Worm (Caenorhabditis elegans) whole organism, early embryonic: ENCODE data around the gene asns-2.

Experiments
- B0310.2 ChIP-seq: sonication (generic microtip); optimal IDR thresholded peaks from 2 replicates; lab custom pipeline; 2016; ENCODE audit warnings: mild to moderate bottlenecking, missing genetic modification characterization, missing compliant biosample characterization
- F13C5.2 ChIP-seq: sonication (generic microtip); optimal IDR thresholded peaks from 2 replicates; lab custom pipeline; 2017; ENCODE audit warnings: mild to moderate bottlenecking, missing genetic modification characterization, inconsistent platforms, missing compliant biosample characterization
- aly-1 ChIP-seq: sonication (generic microtip); optimal IDR thresholded peaks from 2 replicates; lab custom pipeline; 2016; ENCODE audit warnings: missing genetic modification characterization, missing compliant biosample characterization
- ama-1 ChIP-seq: fragments of 150-350 bp; optimal IDR thresholded peaks from 2 replicates; lab custom pipeline; 2014
- ceh-13 ChIP-seq: fragments of 200-800 bp; sonication (Bioruptor generic); optimal IDR thresholded peaks from 2 replicates; lab custom pipeline; 2018; ENCODE audit warnings: mild to moderate bottlenecking, missing genetic modification characterization, missing compliant biosample characterization
- ceh-36 ChIP-seq: sonication (generic microtip); optimal IDR thresholded peaks from 2 replicates; lab custom pipeline; 2016; ENCODE audit warnings: missing genetic modification characterization, inconsistent platforms, missing compliant biosample characterization
- ets-7 ChIP-seq: sonication (generic microtip); optimal IDR thresholded peaks from 2 replicates; lab custom pipeline; 2016; ENCODE audit warnings: missing genotype, missing genetic modification characterization, missing compliant biosample characterization
- flt-1 ChIP-seq: fragments of 200-800 bp; sonication (Bioruptor generic); IDR thresholded peaks from 2 replicates; pipeline ENCODE4 v1.3.6; 2022; ENCODE audit warnings: missing genetic modification characterization, missing compliant biosample characterization
- hmbx-1 ChIP-seq: sonication (generic microtip); optimal IDR thresholded peaks from 2 replicates; lab custom pipeline; 2016; ENCODE audit warnings: mild to moderate bottlenecking, missing genetic modification characterization, missing compliant biosample characterization
- hmg-4 ChIP-seq: fragments of 200-800 bp; sonication (Bioruptor generic); optimal IDR thresholded peaks from 2 replicates; lab custom pipeline; 2018; ENCODE audit warnings: mild to moderate bottlenecking, missing genetic modification characterization, missing compliant biosample characterization
- hnd-1 ChIP-seq: sonication (generic microtip); optimal IDR thresholded peaks from 2 replicates; lab custom pipeline; 2016; ENCODE audit warnings: missing genetic modification characterization, missing compliant biosample characterization
- pes-1 ChIP-seq: fragments of 200-800 bp; sonication (Bioruptor generic); IDR thresholded peaks from 2 replicates; pipeline ENCODE4 v1.3.6; 2022; ENCODE audit warnings: missing genetic modification reagents, missing genetic modification characterization, missing compliant biosample characterization
- scrt-1 ChIP-seq: fragments of 200-800 bp; sonication (Bioruptor generic); IDR thresholded peaks from 2 replicates; pipeline ENCODE4 v1.3.6; 2022; ENCODE audit warnings: missing genetic modification characterization, missing compliant biosample characterization
- sea-1 ChIP-seq: fragments of 200-800 bp; sonication (Bioruptor generic); conservative IDR thresholded peaks from 2 replicates; pipeline ENCODE4 v1.3.6; 2022; ENCODE audit warnings: missing genetic modification characterization, missing compliant biosample characterization
- tbx-11 ChIP-seq: fragments of 200-800 bp; sonication (Bioruptor generic); IDR thresholded peaks from 2 replicates; pipeline ENCODE4 v1.3.6; 2022; ENCODE audit warnings: missing genetic modification characterization, missing compliant biosample characterization
- tbx-37 ChIP-seq: fragments of 200-800 bp; sonication (Bioruptor generic); conservative IDR thresholded peaks from 2 replicates; pipeline ENCODE4 v1.3.6; 2022; ENCODE audit warnings: missing genetic modification reagents, missing genetic modification characterization, missing compliant biosample characterization
- tra-4 ChIP-seq: sonication (generic microtip); optimal IDR thresholded peaks from 2 replicates; lab custom pipeline; 2017; ENCODE audit warnings: missing genetic modification characterization, missing compliant biosample characterization

Gene asns-2

ce11 chrX:8709424-8709823 lies 41.3 kb downstream of the asns-2 start, which contains the start of gene kreg-1:
Gene kreg-1 (plus strand): TSS chrX:8709764.
- TF ChIP-seq tbx-11 (no peak), tbx-37 (GFP tag; lab: Robert Waterston, UW) (no peak), tra-4 (tag; lab: Kevin White, UChicago) (no peak), F13C5.2 (tag; lab: Kevin White, UChicago) (no peak), ceh-36 (no peak), scrt-1 (no peak), hnd-1 (tag; lab: Kevin White, UChicago) (no peak), B0310.2 (tag; lab: Kevin White, UChicago) (no peak), flt-1 (no peak), ama-1 (no peak), hmbx-1 (tag; lab: Kevin White, UChicago) (no peak), hmg-4 (no peak), sea-1 (GFP tag; lab: Robert Waterston, UW) (no peak), aly-1 (tag; lab: Kevin White, UChicago) (no peak), ceh-13 (no peak), ets-7 (tag; lab: Kevin White, UChicago) (no peak), pes-1 (GFP tag; lab: Robert Waterston, UW) (no peak)

ce11 chrX:8708053-8708452 lies 42.7 kb downstream of the asns-2 start, which contains the start of gene F53A9.3:
Gene F53A9.3 (plus strand): TSS chrX:8708353.
- no peak for TF ChIP-seq hnd-1 (tag; lab: Kevin White, UChicago)

ce11 chrX:8704830-8705229 lies 45.9 kb downstream of the asns-2 start:
- no peak for TF ChIP-seq hmbx-1 (tag; lab: Kevin White, UChicago)
- TF ChIP-seq pes-1 (GFP tag; lab: Robert Waterston, UW), result no peak

ce11 chrX:8703664-8704356 lies 46.9 kb downstream of the asns-2 start, which contains the start of gene jbts-14:
Gene jbts-14 (plus strand): TSS chrX:8704306.
- TF ChIP-seq tbx-11 (no peak), B0310.2 (tag; lab: Kevin White, UChicago) (no peak), scrt-1 (no peak), ets-7 (tag; lab: Kevin White, UChicago) (no peak), sea-1 (GFP tag; lab: Robert Waterston, UW) (no peak), hmg-4 (no peak), flt-1 (no peak), tbx-37 (GFP tag; lab: Robert Waterston, UW) (no peak), hmbx-1 (tag; lab: Kevin White, UChicago) (no peak), ama-1 (no peak), hnd-1 (tag; lab: Kevin White, UChicago) (no peak), pes-1 (GFP tag; lab: Robert Waterston, UW) (no peak), ceh-13 (no peak), aly-1 (tag; lab: Kevin White, UChicago) (no peak)
